Worm (Caenorhabditis elegans) whole organism, L1 larva: ENCODE measurements around the gene C50B6.3.

ENCODE experiments used
- C16A3.4 ChIP-seq: fragments of 150-350 bp; optimal IDR thresholded peaks from 2 replicates; lab custom pipeline; 2014; ENCODE audit warnings: missing biosample characterization, missing genetic modification characterization
- aly-2 ChIP-seq: fragments of 150-350 bp; optimal IDR thresholded peaks from 2 replicates; lab custom pipeline; 2014; ENCODE audit warnings: missing biosample characterization, missing genetic modification characterization
- blmp-1 ChIP-seq: fragments of 150-350 bp; optimal IDR thresholded peaks from 2 replicates; lab custom pipeline; 2014; ENCODE audit warnings: missing biosample characterization, missing genetic modification characterization
- ceh-63 ChIP-seq: fragments of 200-800 bp; sonication (Bioruptor generic); optimal IDR thresholded peaks from 2 replicates; lab custom pipeline; 2018; ENCODE audit warnings: mild to moderate bottlenecking, missing genetic modification characterization, missing compliant biosample characterization
- ceh-82 ChIP-seq, 3 experiments: fragments of 150-350 bp in 1 of 3; sonication (generic microtip) in 2 of 3; optimal IDR thresholded peaks; 2 replicates each; lab custom pipeline; 2014 to 2017; ENCODE audit warnings: missing biosample characterization in 3 of 3, missing genetic modification characterization in 3 of 3
- ceh-88 ChIP-seq: fragments of 200-800 bp; sonication (Bioruptor generic); IDR thresholded peaks from 2 replicates; pipeline ENCODE4 v1.3.6; 2022; ENCODE audit warnings: missing genetic modification characterization, missing compliant biosample characterization
- ces-1 ChIP-seq: fragments of 150-350 bp; optimal IDR thresholded peaks from 2 replicates; lab custom pipeline; 2014; ENCODE audit warnings: missing biosample characterization, missing genetic modification reagents, missing genetic modification characterization
- dpl-1 ChIP-seq, 3 experiments: fragments of 150-350 bp in 2 of 3; sonication (generic microtip) in 1 of 3; optimal IDR thresholded peaks; 2 replicates each; lab custom pipeline; 2014 to 2017; ENCODE audit warnings: missing biosample characterization in 3 of 3, missing genetic modification characterization in 3 of 3, missing genetic modification reagents in 3 of 3
- efl-1 ChIP-seq, 4 experiments: fragments of 150-350 bp; optimal IDR thresholded peaks in 3 of 4; peaks in 1 of 4; 1 replicate in 1 of 4; 2 replicates in 3 of 4; lab custom pipeline; 2014; ENCODE audit warnings: missing biosample characterization in 2 of 4, missing genetic modification characterization in 2 of 4, missing genetic modification reagents in 2 of 4
- elt-2 ChIP-seq: sonication (generic microtip); optimal IDR thresholded peaks from 2 replicates; lab custom pipeline; 2016; ENCODE audit warnings: missing genetic modification characterization, mild to moderate bottlenecking, inconsistent platforms, missing compliant biosample characterization, missing genetic modification reagents
- fos-1 ChIP-seq: fragments of 150-350 bp; optimal IDR thresholded peaks from 2 replicates; lab custom pipeline; 2014; ENCODE audit warnings: missing biosample characterization, missing genetic modification characterization
- grh-1 ChIP-seq: fragments of 200-800 bp; sonication (Bioruptor generic); IDR thresholded peaks from 2 replicates; pipeline ENCODE4 v1.3.6; 2022; ENCODE audit warnings: missing genetic modification reagents, missing genetic modification characterization, missing compliant biosample characterization
- isw-1 ChIP-seq: fragments of 200-800 bp; sonication (Bioruptor generic); IDR thresholded peaks from 2 replicates; pipeline ENCODE4 v1.3.6; 2022; ENCODE audit warnings: missing genetic modification characterization, missing compliant biosample characterization
- lin-13 ChIP-seq: fragments of 150-350 bp; optimal IDR thresholded peaks from 2 replicates; lab custom pipeline; 2014; ENCODE audit warnings: missing biosample characterization, missing genetic modification reagents, missing genetic modification characterization
- lin-14 ChIP-seq: fragments of 200-800 bp; sonication (Bioruptor generic); optimal IDR thresholded peaks from 2 replicates; lab custom pipeline; 2018; ENCODE audit warnings: mild to moderate bottlenecking, missing genetic modification characterization, moderate library complexity, missing compliant biosample characterization
- lin-35 ChIP-seq, 2 experiments: fragments of 150-350 bp; optimal IDR thresholded peaks; 2 replicates each; lab custom pipeline; 2014; ENCODE audit warnings: missing biosample characterization in 2 of 2, missing genetic modification characterization in 2 of 2, missing genetic modification reagents in 2 of 2
- lir-3 ChIP-seq: sonication (generic microtip); optimal IDR thresholded peaks from 2 replicates; lab custom pipeline; 2016; ENCODE audit warnings: mild to moderate bottlenecking, missing genetic modification characterization, moderate library complexity, missing compliant biosample characterization; ENCODE audit not compliant: poor library complexity
- lsy-2 ChIP-seq, 2 experiments: fragments of 150-350 bp; optimal IDR thresholded peaks; 2 replicates each; lab custom pipeline; 2014; ENCODE audit warnings: missing biosample characterization in 2 of 2, missing genetic modification characterization in 2 of 2
- mdl-1 ChIP-seq, 2 experiments: fragments of 150-350 bp; optimal IDR thresholded peaks; 2 replicates each; lab custom pipeline; 2014 to 2017; ENCODE audit warnings: missing biosample characterization in 2 of 2, missing genetic modification characterization in 2 of 2, inconsistent platforms in 1 of 2
- mef-2 ChIP-seq: fragments of 150-350 bp; optimal IDR thresholded peaks from 2 replicates; lab custom pipeline; 2014; ENCODE audit warnings: missing biosample characterization, missing genetic modification characterization
- nhr-11 ChIP-seq: fragments of 150-350 bp; optimal IDR thresholded peaks from 2 replicates; lab custom pipeline; 2014; ENCODE audit warnings: missing biosample characterization, missing genetic modification characterization
- nhr-28 ChIP-seq: fragments of 150-350 bp; optimal IDR thresholded peaks from 2 replicates; lab custom pipeline; 2014; ENCODE audit warnings: missing biosample characterization, missing genetic modification characterization
- nhr-47 ChIP-seq: sonication (generic microtip); optimal IDR thresholded peaks from 2 replicates; lab custom pipeline; 2016; ENCODE audit warnings: mild to moderate bottlenecking, missing genetic modification characterization, moderate library complexity, missing compliant biosample characterization
- nhr-76 ChIP-seq: sonication (generic microtip); optimal IDR thresholded peaks from 2 replicates; lab custom pipeline; 2017; ENCODE audit warnings: missing biosample characterization, missing genetic modification characterization
- nhr-90 ChIP-seq: sonication (generic microtip); optimal IDR thresholded peaks from 2 replicates; lab custom pipeline; 2016; ENCODE audit warnings: mild to moderate bottlenecking, missing genetic modification characterization, missing compliant biosample characterization; ENCODE audit not compliant: poor library complexity
- pqm-1 ChIP-seq: sonication (generic microtip); optimal IDR thresholded peaks from 3 replicates; lab custom pipeline; 2017; ENCODE audit warnings: missing biosample characterization, missing genetic modification characterization
- rnt-1 ChIP-seq: sonication (generic microtip); optimal IDR thresholded peaks from 2 replicates; lab custom pipeline; 2016; ENCODE audit warnings: mild to moderate bottlenecking, missing genetic modification characterization, moderate library complexity, missing compliant biosample characterization
- snu-23 ChIP-seq: sonication (generic microtip); optimal IDR thresholded peaks from 2 replicates; lab custom pipeline; 2016; ENCODE audit warnings: missing genetic modification characterization, missing compliant biosample characterization
- tlp-1 ChIP-seq: fragments of 150-350 bp; optimal IDR thresholded peaks from 2 replicates; lab custom pipeline; 2014; ENCODE audit warnings: missing biosample characterization, missing genetic modification characterization
- unc-130 ChIP-seq: fragments of 150-350 bp; optimal IDR thresholded peaks from 2 replicates; lab custom pipeline; 2017; ENCODE audit warnings: missing biosample characterization, missing genetic modification characterization, inconsistent platforms
- unc-86 ChIP-seq: sonication (generic microtip); optimal IDR thresholded peaks from 2 replicates; lab custom pipeline; 2016; ENCODE audit warnings: missing genetic modification characterization, missing compliant biosample characterization
- xbp-1 ChIP-seq: sonication (generic microtip); optimal IDR thresholded peaks from 2 replicates; lab custom pipeline; 2016; ENCODE audit warnings: missing genetic modification characterization, missing compliant biosample characterization

C50B6.3 gene

ce11 chrV:13312210-13312676 lies 1.1 kb upstream of the C50B6.3 start, which contains the start of gene nasp-2:
Gene nasp-2, minus strand, starts transcription at chrV:13312260.
- TF ChIP-seq mdl-1 (tag; optimal IDR thresholded peaks at IDR 0.05; lab: Kevin White, UChicago) (no peak), lsy-2 (tag; optimal IDR thresholded peaks at IDR 0.05; lab: Kevin White, UChicago) (peak in 1 of 2 experiments; percentile 38), C16A3.4 (tag; lab: Kevin White, UChicago) (peak; percentile 47), fos-1 (tag; lab: Kevin White, UChicago) (no peak), nhr-28 (tag; lab: Kevin White, UChicago) (no peak), snu-23 (GFP tag; lab: Kevin White, UChicago) (peak; percentile 2), dpl-1 (GFP tag; optimal IDR thresholded peaks at IDR 0.05; lab: Kevin White, UChicago) (peak; percentile 72 to 90 (median 85)), rnt-1 (tag; lab: Kevin White, UChicago) (peak; percentile 45), lin-35 (GFP tag; optimal IDR thresholded peaks at IDR 0.05; lab: Kevin White, UChicago) (peak; percentile 71 to 90), efl-1 (optimal IDR thresholded peaks at IDR 0.05; lab: Kevin White, UChicago) (peak; percentile 81 to 88), efl-1 (GFP tag; optimal IDR thresholded peaks at IDR 0.05 in 1 of 2; lab: Kevin White, UChicago) (peak; percentile 79 to 97), blmp-1 (peak; percentile 5)

ce11 chrV:13317911-13318502 lies 4.6 kb downstream of the C50B6.3 start, which contains the start of the genes col-161 and srh-18:
Gene col-161, minus strand, starts transcription at chrV:13318011.
Gene srh-18, plus strand, starts transcription at chrV:13318452.
- peak; percentile 17 for TF ChIP-seq nhr-11
- TF ChIP-seq blmp-1, result no peak

ce11 chrV:13320676-13321075 lies 7.3 kb downstream of the C50B6.3 start, which contains the start of gene srh-15:
Gene srh-15, plus strand, starts transcription at chrV:13320976.
- no peak for TF ChIP-seq efl-1 (optimal IDR thresholded peaks at IDR 0.05; lab: Kevin White, UChicago)
- peak in 1 of 2 experiments; percentile 20 for TF ChIP-seq efl-1 (GFP tag; optimal IDR thresholded peaks at IDR 0.05 in 1 of 2; lab: Kevin White, UChicago)
- no peak for TF ChIP-seq lin-13 (GFP tag; lab: Kevin White, UChicago)

ce11 chrV:13324933-13325760 lies 11.8 kb downstream of the C50B6.3 start, which contains the start of gene C50B6.7:
Gene C50B6.7, minus strand, starts transcription at chrV:13324983.
- peak; percentile 17 for TF ChIP-seq elt-2 (tag; lab: Kevin White, UChicago)
- no peak for TF ChIP-seq nhr-47 (tag; lab: Kevin White, UChicago)
- no peak for TF ChIP-seq pqm-1 (tag; lab: Kevin White, UChicago)

- TF ChIP-seq lir-3 (tag; lab: Kevin White, UChicago) (no peak), tlp-1 (tag; lab: Kevin White, UChicago) (no peak), ces-1 (GFP tag; lab: Kevin White, UChicago) (no peak), nhr-90 (tag; lab: Kevin White, UChicago) (no peak), ceh-88 (GFP tag; lab: Robert Waterston, UW) (no peak), aly-2 (no peak), nhr-76 (tag; lab: Kevin White, UChicago) (no peak), dpl-1 (GFP tag; optimal IDR thresholded peaks at IDR 0.05; lab: Kevin White, UChicago) (no peak), grh-1 (GFP tag; lab: Robert Waterston, UW) (no peak), C16A3.4 (tag; lab: Kevin White, UChicago) (no peak), unc-130 (no peak), ceh-82 (tag; optimal IDR thresholded peaks at IDR 0.05; lab: Kevin White, UChicago) (no peak), mef-2 (tag; lab: Kevin White, UChicago) (no peak)
- TF ChIP-seq, all 84 proteins: peak for 0
These were observed 14.1 kb downstream of the C50B6.3 start, which contains the start of gene str-37 for ce11 chrV:13327463-13327862. Gene str-37, plus strand, starts transcription at chrV:13327763.

ce11 chrV:13330919-13331318 lies 17.5 kb downstream of the C50B6.3 start, which contains the start of gene nhr-129:
Gene nhr-129, minus strand, starts transcription at chrV:13331019.
- TF ChIP-seq unc-86 (tag; lab: Kevin White, UChicago), result no peak
- no peak for TF ChIP-seq xbp-1
- no peak for TF ChIP-seq ceh-63 (GFP tag; lab: Kevin White, UChicago)
- TF ChIP-seq lin-14 (GFP tag; lab: Kevin White, UChicago), result no peak
- no peak for TF ChIP-seq isw-1 (GFP tag; lab: Robert Waterston, UW)
